Fruit fly (Drosophila melanogaster) whole organism, adult: ENCODE measurements around the gene CG13653.

Experiments
- CG1620 ChIP-seq: fragments of 200-800 bp; sonication (Bioruptor generic); optimal IDR thresholded peaks from 2 replicates; lab custom pipeline; 2016; ENCODE audit warnings: missing biosample characterization, missing genetic modification characterization
- CG33017 ChIP-seq: fragments of 200-800 bp; sonication (Bioruptor generic); optimal IDR thresholded peaks from 2 replicates; lab custom pipeline; 2018; ENCODE audit warnings: missing biosample characterization, mild to moderate bottlenecking, missing genetic modification characterization, moderate library complexity
- CG7045 ChIP-seq: fragments of 200-800 bp; sonication (Bioruptor generic); optimal IDR thresholded peaks from 2 replicates; lab custom pipeline; 2017; ENCODE audit warnings: missing biosample characterization, mild to moderate bottlenecking, missing genetic modification characterization
- Crg-1 ChIP-seq: fragments of 200-800 bp; sonication (Bioruptor generic); optimal IDR thresholded peaks from 2 replicates; lab custom pipeline; 2016; ENCODE audit warnings: missing biosample characterization, missing genetic modification characterization
- pad ChIP-seq: fragments of 200-800 bp; sonication (Bioruptor generic); optimal IDR thresholded peaks from 3 replicates; lab custom pipeline; 2017; ENCODE audit warnings: missing biosample characterization, missing genetic modification characterization, mild to moderate bottlenecking, moderate library complexity, missing genetic modification reagents

DNA sequence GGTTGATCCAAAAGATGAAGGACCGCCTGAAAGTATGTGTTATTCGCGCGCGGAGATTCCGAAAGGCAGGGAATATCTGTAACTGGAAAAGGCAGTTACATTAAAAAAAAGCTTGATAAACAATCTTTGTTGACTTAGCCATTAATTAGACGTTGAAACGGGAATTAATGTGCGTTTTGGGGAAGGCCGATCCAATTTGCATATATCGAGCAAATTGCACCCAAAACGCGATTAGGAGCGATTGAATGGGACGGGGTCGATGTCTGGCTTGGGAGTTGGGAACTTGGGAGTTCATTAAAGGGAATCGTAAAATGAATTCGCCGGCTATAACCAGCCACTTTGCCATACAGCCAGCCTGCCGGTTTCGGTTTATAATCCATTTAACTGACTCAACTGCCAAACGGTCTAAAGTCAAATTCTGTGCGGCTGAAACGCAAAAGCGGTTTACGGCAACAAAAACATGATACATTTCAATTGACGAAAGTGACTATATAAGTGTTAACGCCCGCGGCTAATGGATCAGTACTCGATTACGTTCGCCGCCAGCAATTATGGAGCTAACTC, 46.3 kb downstream of the CG13653 start, which contains the start of gene CG11854:
- TF ChIP-seq pad (GFP tag; lab: Kevin White, UChicago) (no peak), CG33017 (tag; lab: Kevin White, UChicago) (no peak), CG7045 (GFP tag; lab: Kevin White, UChicago) (no peak), CG1620 (GFP tag; lab: Kevin White, UChicago) (no peak), Crg-1 (GFP tag; lab: Kevin White, UChicago) (no peak)
